Fruit fly (Drosophila melanogaster) whole organism, embryonic: ENCODE measurements around the gene Porin2.

Source experiments
- B-H1 ChIP-seq: fragments of 200-800 bp; sonication (Bioruptor generic); IDR thresholded peaks from 3 replicates; pipeline ENCODE4 v1.3.6; 2022; ENCODE audit warnings: missing biosample characterization, missing genetic modification characterization
- CG10462 ChIP-seq: fragments of 200-800 bp; sonication (Bioruptor generic); optimal IDR thresholded peaks from 2 replicates; lab custom pipeline; 2016; ENCODE audit warnings: missing biosample characterization, missing genetic modification characterization
- CG11504 ChIP-seq: fragments of 200-800 bp; sonication (Bioruptor generic); optimal IDR thresholded peaks from 3 replicates; lab custom pipeline; 2019; ENCODE audit warnings: missing biosample characterization, mild to moderate bottlenecking, missing genetic modification characterization, moderate library complexity
- CG12219 ChIP-seq: fragments of 200-800 bp; sonication (Bioruptor generic); optimal IDR thresholded peaks from 3 replicates; lab custom pipeline; 2018; ENCODE audit warnings: missing biosample characterization, mild to moderate bottlenecking, missing genetic modification characterization
- CG13424 ChIP-seq: fragments of 200-800 bp; sonication (Bioruptor generic); optimal IDR thresholded peaks from 2 replicates; lab custom pipeline; 2019; ENCODE audit warnings: missing biosample characterization, mild to moderate bottlenecking, missing genetic modification characterization, moderate library complexity
- CG15479 ChIP-seq: fragments of 200-800 bp; sonication (Bioruptor generic); optimal IDR thresholded peaks from 3 replicates; lab custom pipeline; 2019; ENCODE audit warnings: missing biosample characterization, mild to moderate bottlenecking, missing genetic modification characterization, moderate library complexity
- CG16779 ChIP-seq: fragments of 200-800 bp; sonication (Bioruptor generic); IDR thresholded peaks from 2 replicates; pipeline ENCODE4 v1.3.6; 2022; ENCODE audit warnings: missing biosample characterization, missing genetic modification characterization
- CG16813 ChIP-seq: fragments of 200-800 bp; sonication (Bioruptor generic); IDR thresholded peaks from 3 replicates; pipeline ENCODE4 v1.3.6; 2022; ENCODE audit warnings: missing biosample characterization, missing genetic modification characterization; ENCODE audit not compliant: partially characterized antibody
- CG17328 ChIP-seq: fragments of 200-800 bp; sonication (Bioruptor generic); IDR thresholded peaks from 2 replicates; pipeline ENCODE4 v1.3.6; 2022; ENCODE audit warnings: missing biosample characterization, missing genetic modification characterization
- CG18599 ChIP-seq: fragments of 200-800 bp; sonication (Bioruptor generic); optimal IDR thresholded peaks from 3 replicates; lab custom pipeline; 2017; ENCODE audit warnings: missing biosample characterization, missing genetic modification characterization, mild to moderate bottlenecking, moderate library complexity, missing genetic modification reagents
- CG2199 ChIP-seq: fragments of 200-800 bp; sonication (Bioruptor generic); IDR thresholded peaks from 3 replicates; pipeline ENCODE4 v1.3.6; 2022; ENCODE audit warnings: missing biosample characterization, missing genetic modification characterization
- CG32767 ChIP-seq: fragments of 200-800 bp; sonication (Bioruptor generic); IDR thresholded peaks from 2 replicates; pipeline ENCODE4 v1.3.6; 2022; ENCODE audit warnings: missing biosample characterization, missing genetic modification characterization
- CG32772 ChIP-seq: fragments of 200-800 bp; sonication (Bioruptor generic); IDR thresholded peaks from 2 replicates; pipeline ENCODE4 v1.3.6; 2022; ENCODE audit warnings: missing biosample characterization, missing genetic modification characterization
- CG33557 ChIP-seq: fragments of 200-800 bp; sonication (Bioruptor generic); optimal IDR thresholded peaks from 2 replicates; lab custom pipeline; 2019; ENCODE audit warnings: missing biosample characterization, mild to moderate bottlenecking, missing genetic modification characterization, moderate library complexity
- CG34224 ChIP-seq: fragments of 200-800 bp; sonication (Bioruptor generic); IDR thresholded peaks from 3 replicates; pipeline ENCODE4 v1.3.6; 2022; ENCODE audit warnings: missing biosample characterization, missing genetic modification characterization; ENCODE audit not compliant: partially characterized antibody
- CG4282 ChIP-seq: fragments of 200-800 bp; sonication (Bioruptor generic); optimal IDR thresholded peaks from 2 replicates; lab custom pipeline; 2016; ENCODE audit warnings: missing biosample characterization, missing genetic modification characterization
- CG4707 ChIP-seq: fragments of 200-800 bp; sonication (Bioruptor generic); optimal IDR thresholded peaks from 2 replicates; lab custom pipeline; 2018; ENCODE audit warnings: missing biosample characterization, mild to moderate bottlenecking, missing genetic modification characterization, moderate library complexity
- CG5245 ChIP-seq: fragments of 200-800 bp; sonication (Bioruptor generic); optimal IDR thresholded peaks from 3 replicates; lab custom pipeline; 2016; ENCODE audit warnings: missing biosample characterization, missing genetic modification characterization
- CG6791 ChIP-seq: fragments of 200-800 bp; sonication (Bioruptor generic); IDR thresholded peaks from 3 replicates; pipeline ENCODE4 v1.3.6; 2022; ENCODE audit warnings: missing biosample characterization, missing genetic modification characterization; ENCODE audit not compliant: partially characterized antibody
- CG8089 ChIP-seq: fragments of 200-800 bp; sonication (Bioruptor generic); optimal IDR thresholded peaks from 3 replicates; lab custom pipeline; 2016; ENCODE audit warnings: missing biosample characterization, missing genetic modification characterization
- CG8359 ChIP-seq: fragments of 200-800 bp; sonication (Bioruptor generic); optimal IDR thresholded peaks from 2 replicates; lab custom pipeline; 2017; ENCODE audit warnings: missing biosample characterization, mild to moderate bottlenecking, missing genetic modification characterization, borderline replicate concordance
- CG9876 ChIP-seq: fragments of 200-800 bp; sonication (Bioruptor generic); optimal IDR thresholded peaks from 2 replicates; lab custom pipeline; 2016; ENCODE audit warnings: missing biosample characterization, missing genetic modification characterization
- D19A ChIP-seq: fragments of 200-800 bp; optimal IDR thresholded peaks from 3 replicates; lab custom pipeline; 2019; ENCODE audit warnings: missing biosample characterization, mild to moderate bottlenecking, missing genetic modification characterization, moderate library complexity
- Dad ChIP-seq: fragments of 200-800 bp; sonication (Bioruptor generic); optimal IDR thresholded peaks from 3 replicates; lab custom pipeline; 2016; ENCODE audit warnings: missing biosample characterization, missing genetic modification characterization
- Dp ChIP-seq: fragments of 200-800 bp; sonication (Bioruptor generic); optimal IDR thresholded peaks from 2 replicates; lab custom pipeline; 2018; ENCODE audit warnings: missing biosample characterization, mild to moderate bottlenecking, missing genetic modification characterization, moderate library complexity
- Lpt ChIP-seq: fragments of >200 bp; optimal IDR thresholded peaks from 2 replicates; lab custom pipeline; 2018; ENCODE audit warnings: missing biosample characterization, missing genetic modification characterization
- NC2β ChIP-seq: fragments of 200-800 bp; sonication (Bioruptor generic); optimal IDR thresholded peaks from 2 replicates; lab custom pipeline; 2016; ENCODE audit warnings: missing biosample characterization, missing genetic modification characterization
- NK7.1 ChIP-seq: fragments of 200-800 bp; sonication (Bioruptor generic); optimal IDR thresholded peaks from 3 replicates; lab custom pipeline; 2016; ENCODE audit warnings: missing biosample characterization, missing genetic modification characterization
- Pdp1 ChIP-seq, 2 experiments: fragments of 200-800 bp; sonication (Bioruptor generic); optimal IDR thresholded peaks; 3 replicates each; lab custom pipeline; 2016; ENCODE audit warnings: missing biosample characterization in 2 of 2, missing genetic modification characterization in 2 of 2, mild to moderate bottlenecking in 1 of 2, moderate library complexity in 1 of 2
- ash1 ChIP-seq: fragments of 200-800 bp; sonication (Bioruptor generic); optimal IDR thresholded peaks from 2 replicates; lab custom pipeline; 2018; ENCODE audit warnings: missing biosample characterization, mild to moderate bottlenecking, missing genetic modification characterization
- crol ChIP-seq: fragments of 200-800 bp; sonication (Bioruptor generic); IDR thresholded peaks from 2 replicates; pipeline ENCODE4 v1.3.6; 2022; ENCODE audit warnings: missing biosample characterization, missing genetic modification characterization
- da ChIP-seq: fragments of 200-800 bp; sonication (Bioruptor generic); optimal IDR thresholded peaks from 2 replicates; lab custom pipeline; 2016; ENCODE audit warnings: missing biosample characterization, missing genetic modification characterization
- dm ChIP-seq: fragments of 200-800 bp; sonication (Bioruptor generic); optimal IDR thresholded peaks from 3 replicates; lab custom pipeline; 2016; ENCODE audit warnings: missing biosample characterization, missing genetic modification characterization
- dpn ChIP-seq, 2 experiments: fragments of 200-800 bp; sonication (Bioruptor generic); optimal IDR thresholded peaks; 3 replicates each; lab custom pipeline; 2016; ENCODE audit warnings: missing biosample characterization in 2 of 2, missing genetic modification characterization in 2 of 2
- dysf ChIP-seq: fragments of 200-800 bp; sonication (Bioruptor generic); IDR thresholded peaks from 3 replicates; pipeline ENCODE4 v1.3.6; 2022; ENCODE audit warnings: missing biosample characterization, missing genetic modification characterization
- fd102C ChIP-seq: fragments of 200-800 bp; sonication (Bioruptor generic); optimal IDR thresholded peaks from 2 replicates; lab custom pipeline; 2018; ENCODE audit warnings: missing biosample characterization, mild to moderate bottlenecking, missing genetic modification characterization, moderate library complexity
- hbn ChIP-seq: fragments of 200-800 bp; sonication (Bioruptor generic); IDR thresholded peaks from 2 replicates; pipeline ENCODE4 v1.3.6; 2022; ENCODE audit warnings: missing biosample characterization, missing genetic modification characterization; ENCODE audit not compliant: partially characterized antibody
- inv ChIP-seq: fragments of 200-800 bp; sonication (Bioruptor generic); IDR thresholded peaks from 2 replicates; pipeline ENCODE4 v1.3.6; 2022; ENCODE audit warnings: missing biosample characterization, missing genetic modification characterization; ENCODE audit not compliant: partially characterized antibody
- jigr1 ChIP-seq: fragments of 200-800 bp; sonication (Bioruptor generic); IDR thresholded peaks from 3 replicates; pipeline ENCODE4 v1.3.6; 2022; ENCODE audit warnings: missing biosample characterization, missing genetic modification characterization
- nerfin-2 ChIP-seq: fragments of 200-800 bp; sonication (Bioruptor generic); IDR thresholded peaks from 2 replicates; pipeline ENCODE4 v1.3.6; 2022; ENCODE audit warnings: missing biosample characterization, missing genetic modification characterization; ENCODE audit not compliant: partially characterized antibody
- odd ChIP-seq: fragments of 200-800 bp; sonication (Bioruptor generic); optimal IDR thresholded peaks from 2 replicates; lab custom pipeline; 2017; ENCODE audit warnings: missing biosample characterization, mild to moderate bottlenecking, missing genetic modification characterization
- pb ChIP-seq: fragments of 200-800 bp; sonication (Bioruptor generic); optimal IDR thresholded peaks from 3 replicates; lab custom pipeline; 2016; ENCODE audit warnings: missing biosample characterization, missing genetic modification characterization
- pho ChIP-seq: fragments of 200-800 bp; sonication (Bioruptor generic); optimal IDR thresholded peaks from 2 replicates; lab custom pipeline; 2016; ENCODE audit warnings: missing biosample characterization, missing genetic modification characterization
- run ChIP-seq: fragments of 200-800 bp; sonication (Bioruptor generic); optimal IDR thresholded peaks from 3 replicates; lab custom pipeline; 2018; ENCODE audit warnings: missing biosample characterization, mild to moderate bottlenecking, missing genetic modification characterization
- sc ChIP-seq, 3 experiments: fragments of >200 bp in 2 of 3; fragments of 200-800 bp in 1 of 3; sonication (Bioruptor generic) in 1 of 3; optimal IDR thresholded peaks; 2 replicates in 2 of 3; 3 replicates in 1 of 3; lab custom pipeline; 2017; ENCODE audit warnings: mild to moderate bottlenecking in 1 of 3, missing biosample characterization in 1 of 3, missing genetic modification characterization in 1 of 3, missing genetic modification reagents in 1 of 3
- trem ChIP-seq: fragments of 200-800 bp; optimal IDR thresholded peaks from 3 replicates; lab custom pipeline; 2019; ENCODE audit warnings: missing biosample characterization, mild to moderate bottlenecking, missing genetic modification characterization, moderate library complexity
- ttk ChIP-seq: fragments of 200-800 bp; sonication (Bioruptor generic); IDR thresholded peaks from 2 replicates; pipeline ENCODE4 v2.1.2; 2022; ENCODE audit warnings: missing biosample characterization, missing genetic modification characterization
- yki ChIP-seq: fragments of >200 bp; optimal IDR thresholded peaks from 3 replicates; lab custom pipeline; 2018

The Porin2 gene

dm6 chr2L:10858064-10859047 is 11.5 kb upstream of the Porin2 start, which contains the start of the genes aurB and Stam (continued):
- TF ChIP-seq Lpt (GFP tag; lab: Kevin White, UChicago) = no peak
- TF ChIP-seq CG17328 (GFP tag; lab: Robert Waterston, UW) = no peak
- no peak for TF ChIP-seq CG4282
- no peak for TF ChIP-seq B-H1
- no peak for TF ChIP-seq CG16813 (GFP tag; lab: Robert Waterston, UW)
- TF ChIP-seq jigr1 (GFP tag; lab: Robert Waterston, UW) = no peak
- TF ChIP-seq CG8089 (GFP tag; lab: Kevin White, UChicago) = no peak
- peak; percentile 36 for TF ChIP-seq trem (tag; lab: Kevin White, UChicago)
- peak; percentile 35; the same call in 1 of the 3 replicates for TF ChIP-seq dysf (GFP tag; lab: Robert Waterston, UW)
- TF ChIP-seq hbn (GFP tag; lab: Robert Waterston, UW) = no peak
- no peak for TF ChIP-seq CG9876 (GFP tag; lab: Kevin White, UChicago)
- TF ChIP-seq Pdp1 (GFP tag; optimal IDR thresholded peaks at IDR 0.05; lab: Kevin White, UChicago) = peak in 1 of 2 experiments; percentile 43
- no peak for TF ChIP-seq D19A (tag; lab: Kevin White, UChicago)
- no peak for TF ChIP-seq inv (GFP tag; lab: Robert Waterston, UW)
- no peak for TF ChIP-seq da (GFP tag; lab: Kevin White, UChicago)
- TF ChIP-seq dm = no peak
- no peak for TF ChIP-seq run
- no peak for TF ChIP-seq NK7.1
- TF ChIP-seq CG32772 = no peak
- TF ChIP-seq CG2199 (GFP tag; lab: Robert Waterston, UW) = no peak
- no peak for TF ChIP-seq nerfin-2 (GFP tag; lab: Robert Waterston, UW)
- peak; percentile 73 for TF ChIP-seq CG11504 (tag; lab: Kevin White, UChicago)
- no peak for TF ChIP-seq crol (GFP tag; lab: Robert Waterston, UW)
- no peak for TF ChIP-seq Dad (GFP tag; lab: Kevin White, UChicago)
- TF ChIP-seq ttk (GFP tag; lab: Robert Waterston, UW) = peak; percentile 18; the same call in 1 of the 2 replicates
- no peak for TF ChIP-seq CG4707
- TF ChIP-seq CG10462 (GFP tag; lab: Kevin White, UChicago) = no peak
- TF ChIP-seq yki = no peak
- TF ChIP-seq NC2β (GFP tag; lab: Kevin White, UChicago) = no peak
- TF ChIP-seq CG32767 (GFP tag; lab: Robert Waterston, UW) = 0 out of 2 replicates have a peak, but pooled peaks have one; percentile 43
- TF ChIP-seq CG16779 = no peak
- TF ChIP-seq sc (optimal IDR thresholded peaks at IDR 0.05; lab: Kevin White, UChicago) = no peak
- peak; percentile 41 for TF ChIP-seq sc (GFP tag; optimal IDR thresholded peaks at IDR 0.05; lab: Kevin White, UChicago)
- no peak for TF ChIP-seq CG6791 (GFP tag; lab: Robert Waterston, UW)
- TF ChIP-seq CG15479 (GFP tag; lab: Kevin White, UChicago) = no peak
- peak in 1 of 2 experiments; percentile 43 for TF ChIP-seq dpn (GFP tag; optimal IDR thresholded peaks at IDR 0.05; lab: Kevin White, UChicago)
- TF ChIP-seq CG8359 (GFP tag; lab: Kevin White, UChicago) = no peak
- peak; percentile 24 for TF ChIP-seq CG33557 (GFP tag; lab: Kevin White, UChicago)
- no peak for TF ChIP-seq CG12219 (GFP tag; lab: Kevin White, UChicago)
- TF ChIP-seq fd102C (GFP tag; lab: Kevin White, UChicago) = no peak
- no peak for TF ChIP-seq pho
- peak; percentile 59 for TF ChIP-seq CG18599 (GFP tag; lab: Kevin White, UChicago)
- TF ChIP-seq ash1 (GFP tag; lab: Kevin White, UChicago) = no peak
- no peak for TF ChIP-seq CG5245 (GFP tag; lab: Kevin White, UChicago)
- TF ChIP-seq CG13424 = peak; percentile 78
- TF ChIP-seq Dp (GFP tag; lab: Kevin White, UChicago) = peak; percentile 81
- no peak for TF ChIP-seq CG34224 (GFP tag; lab: Robert Waterston, UW)
- TF ChIP-seq odd (GFP tag; lab: Kevin White, UChicago) = no peak
- no peak for TF ChIP-seq pb (GFP tag; lab: Kevin White, UChicago)
